Fruit fly (Drosophila melanogaster): ENCODE measurements around the gene CCT2.

CCT2 gene

DNA sequence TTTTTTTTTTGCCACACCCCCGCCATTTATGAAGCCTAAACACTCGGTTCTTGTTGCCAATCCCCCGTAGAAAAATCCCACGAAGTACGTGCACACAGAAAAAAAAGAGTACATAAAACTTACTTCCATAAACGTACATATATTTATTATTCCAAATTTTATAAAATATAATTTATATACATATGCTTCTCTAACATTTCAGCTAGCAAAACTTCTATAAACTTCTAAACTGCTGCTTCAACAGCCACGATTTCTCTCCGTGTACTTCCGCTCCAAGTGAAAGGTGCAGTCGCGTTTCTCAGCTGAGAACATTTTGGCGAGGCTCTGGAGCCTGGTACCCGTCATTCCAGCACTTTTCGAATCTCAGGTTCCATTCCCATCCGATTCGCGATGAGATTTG, 26.6 kb upstream of the CCT2 start (continued):
- peak; percentile 8 for TF ChIP-seq CG17829 (tag; optimal IDR thresholded peaks at IDR 0.05)
- TF ChIP-seq D (optimal IDR thresholded peaks at IDR 0.05), result no peak
- TF ChIP-seq D (GFP tag; optimal IDR thresholded peaks at IDR 0.05), result no peak
- TF ChIP-seq CG32532 (GFP tag; IDR thresholded peaks at IDR 0.05), result peak; percentile 49; the same call in 1 of the 2 replicates
- peak; percentile 37; the same call in 1 of the 2 replicates for TF ChIP-seq CG10366 (GFP tag; IDR thresholded peaks at IDR 0.05)
- no peak for TF ChIP-seq sens (GFP tag)
- TF ChIP-seq cwo (GFP tag; optimal IDR thresholded peaks at IDR 0.05), result no peak
- no peak for TF ChIP-seq pum (GFP tag; optimal IDR thresholded peaks at IDR 0.05)
- no peak for TF ChIP-seq CG16815 (GFP tag; optimal IDR thresholded peaks at IDR 0.05)
- no peak for TF ChIP-seq CG2889 (GFP tag; IDR thresholded peaks at IDR 0.05)
- TF ChIP-seq ci (GFP tag; IDR thresholded peaks at IDR 0.05), result peak; percentile 62; the same call in 1 of the 3 replicates
- no peak for TF ChIP-seq CG2199 (GFP tag; IDR thresholded peaks at IDR 0.05)
- no peak for TF ChIP-seq bab2 (GFP tag; optimal IDR thresholded peaks at IDR 0.05)
- 0 out of 2 replicates have a peak, but pooled peaks have one; percentile 27 for TF ChIP-seq CG31441 (GFP tag; IDR thresholded peaks at IDR 0.05)
- TF ChIP-seq Dip2 (GFP tag; IDR thresholded peaks at IDR 0.05), result no peak
- peak; percentile 26 for TF ChIP-seq corto (GFP tag; optimal IDR thresholded peaks at IDR 0.05)
- no peak for TF ChIP-seq CG6175 (GFP tag; IDR thresholded peaks at IDR 0.05)
- TF ChIP-seq Doc2 (GFP tag; IDR thresholded peaks at IDR 0.05), result no peak
- TF ChIP-seq CG18476 (GFP tag; optimal IDR thresholded peaks at IDR 0.05), result no peak
- no peak for TF ChIP-seq Hr39 (optimal IDR thresholded peaks at IDR 0.05)
- TF ChIP-seq CG17385 (GFP tag; optimal IDR thresholded peaks at IDR 0.05), result no peak
- no peak for TF ChIP-seq emc (GFP tag; optimal IDR thresholded peaks at IDR 0.05)
- peak; percentile 60; the same call in 1 of the 3 replicates for TF ChIP-seq dysf (GFP tag; IDR thresholded peaks at IDR 0.05)
- no peak for TF ChIP-seq hb (GFP tag; IDR thresholded peaks at IDR 0.05; ENCODE audit: partially characterized antibody)
- TF ChIP-seq ato (GFP tag; IDR thresholded peaks at IDR 0.05; ENCODE audit: partially characterized antibody), result no peak
- no peak for TF ChIP-seq prd (optimal IDR thresholded peaks at IDR 0.05)
- TF ChIP-seq prd (GFP tag; IDR thresholded peaks at IDR 0.05), result peak; percentile 67
- no peak for TF ChIP-seq H15 (GFP tag; IDR thresholded peaks at IDR 0.05)
- TF ChIP-seq CG17359 (tag; optimal IDR thresholded peaks at IDR 0.05), result no peak
- peak; percentile 7 for TF ChIP-seq CG12769 (tag; optimal IDR thresholded peaks at IDR 0.05)
- TF ChIP-seq CG14860 (GFP tag; IDR thresholded peaks at IDR 0.05; ENCODE audit: partially characterized antibody), result no peak
- peak; percentile 52 for TF ChIP-seq CG2712 (tag; optimal IDR thresholded peaks at IDR 0.05)
- no peak for TF ChIP-seq p53 (GFP tag; optimal IDR thresholded peaks at IDR 0.05)
- TF ChIP-seq amos (GFP tag; IDR thresholded peaks at IDR 0.05; ENCODE audit: partially characterized antibody), result no peak
- no peak for TF ChIP-seq bcd (GFP tag; optimal IDR thresholded peaks at IDR 0.05)
- TF ChIP-seq nerfin-2 (GFP tag; IDR thresholded peaks at IDR 0.05; ENCODE audit: partially characterized antibody), result no peak
- no peak for TF ChIP-seq hbn (GFP tag; IDR thresholded peaks at IDR 0.05; ENCODE audit: partially characterized antibody)
- no peak for TF ChIP-seq Lhr (GFP tag; optimal IDR thresholded peaks at IDR 0.05)
- no peak for TF ChIP-seq salm (tag; optimal IDR thresholded peaks at IDR 0.05)
- TF ChIP-seq klu (GFP tag; IDR thresholded peaks at IDR 0.05), result 0 out of 2 replicates have a peak, but pooled peaks have one; percentile 11
- TF ChIP-seq rib (GFP tag; IDR thresholded peaks at IDR 0.05), result no peak
- no peak for TF ChIP-seq Fer1 (GFP tag; optimal IDR thresholded peaks at IDR 0.05)
- no peak for TF ChIP-seq CG2875 (GFP tag; optimal IDR thresholded peaks at IDR 0.05)
- peak; percentile 15 for TF ChIP-seq CG2120 (GFP tag; optimal IDR thresholded peaks at IDR 0.05)
- no peak for TF ChIP-seq Oaz (GFP tag; IDR thresholded peaks at IDR 0.05)
- no peak for TF ChIP-seq fd102C (GFP tag; optimal IDR thresholded peaks at IDR 0.05)
- 0 out of 2 replicates have a peak, but pooled peaks have one; percentile 7 for TF ChIP-seq ttk (GFP tag; IDR thresholded peaks at IDR 0.05)
- TF ChIP-seq twi (tag; optimal IDR thresholded peaks at IDR 0.05), result no peak
- TF ChIP-seq CG13775 (GFP tag; optimal IDR thresholded peaks at IDR 0.05), result no peak
- TF ChIP-seq GATAe (GFP tag; conservative IDR thresholded peaks at IDR 0.05), result no peak
- no peak for TF ChIP-seq run (tag; optimal IDR thresholded peaks at IDR 0.05)
- TF ChIP-seq trem (tag; optimal IDR thresholded peaks at IDR 0.05), result no peak
